Fruit fly (Drosophila melanogaster): ENCODE results near the gene Rdl.

Gene Rdl

DNA sequence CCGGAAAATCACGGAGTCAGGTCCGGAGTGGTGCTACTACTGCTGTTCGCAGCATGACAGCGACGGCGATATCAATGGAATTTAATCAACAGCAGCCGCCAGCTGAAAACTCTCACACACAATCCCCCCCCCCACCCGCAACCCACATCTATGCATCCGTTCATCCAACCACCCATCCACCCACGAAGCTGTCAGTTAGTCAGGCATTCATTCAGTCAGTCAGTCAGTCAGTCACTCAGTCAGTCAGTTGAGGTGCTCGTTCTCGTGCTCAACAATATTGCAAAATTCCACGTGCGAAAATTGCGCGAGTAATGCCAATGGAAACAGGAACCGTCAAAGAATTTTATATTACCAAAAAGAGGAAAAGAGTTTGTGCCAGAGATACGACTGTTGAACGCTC, 66.3 kb downstream of the Rdl start:
- TF ChIP-seq ttk (optimal IDR thresholded peaks at IDR 0.05): no peak
- no peak for TF ChIP-seq Sin3A (optimal IDR thresholded peaks at IDR 0.05)
- TF ChIP-seq h (optimal IDR thresholded peaks at IDR 0.05): no peak
- no peak for TF ChIP-seq psq (optimal IDR thresholded peaks at IDR 0.05)
- no peak for TF ChIP-seq Myc (optimal IDR thresholded peaks at IDR 0.05)
- no peak for TF ChIP-seq insv (optimal IDR thresholded peaks at IDR 0.05)

DNA sequence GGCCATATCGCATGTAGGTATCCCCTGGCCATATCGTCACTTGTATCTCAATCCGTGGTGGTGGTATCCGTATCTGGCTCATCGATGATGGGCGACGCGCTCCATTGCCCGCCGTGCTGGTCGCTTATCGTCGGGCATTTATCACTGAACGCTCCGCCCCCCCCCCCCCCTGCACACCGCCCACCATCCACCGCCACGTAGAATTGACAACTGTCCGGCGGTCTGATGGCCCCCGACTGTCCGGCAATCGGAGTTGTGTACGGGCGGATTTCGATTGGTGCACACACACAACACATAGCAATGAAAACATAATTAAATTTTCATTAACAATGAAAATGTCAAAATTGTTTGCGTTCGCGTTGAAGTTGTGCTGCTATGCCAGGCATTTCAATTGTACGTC, 67.5 kb downstream of the Rdl start:
- TF ChIP-seq Myc (optimal IDR thresholded peaks at IDR 0.05) (no peak), psq (optimal IDR thresholded peaks at IDR 0.05) (no peak), Sin3A (optimal IDR thresholded peaks at IDR 0.05) (no peak), h (optimal IDR thresholded peaks at IDR 0.05) (no peak), ttk (optimal IDR thresholded peaks at IDR 0.05) (no peak), insv (optimal IDR thresholded peaks at IDR 0.05) (no peak)

DNA sequence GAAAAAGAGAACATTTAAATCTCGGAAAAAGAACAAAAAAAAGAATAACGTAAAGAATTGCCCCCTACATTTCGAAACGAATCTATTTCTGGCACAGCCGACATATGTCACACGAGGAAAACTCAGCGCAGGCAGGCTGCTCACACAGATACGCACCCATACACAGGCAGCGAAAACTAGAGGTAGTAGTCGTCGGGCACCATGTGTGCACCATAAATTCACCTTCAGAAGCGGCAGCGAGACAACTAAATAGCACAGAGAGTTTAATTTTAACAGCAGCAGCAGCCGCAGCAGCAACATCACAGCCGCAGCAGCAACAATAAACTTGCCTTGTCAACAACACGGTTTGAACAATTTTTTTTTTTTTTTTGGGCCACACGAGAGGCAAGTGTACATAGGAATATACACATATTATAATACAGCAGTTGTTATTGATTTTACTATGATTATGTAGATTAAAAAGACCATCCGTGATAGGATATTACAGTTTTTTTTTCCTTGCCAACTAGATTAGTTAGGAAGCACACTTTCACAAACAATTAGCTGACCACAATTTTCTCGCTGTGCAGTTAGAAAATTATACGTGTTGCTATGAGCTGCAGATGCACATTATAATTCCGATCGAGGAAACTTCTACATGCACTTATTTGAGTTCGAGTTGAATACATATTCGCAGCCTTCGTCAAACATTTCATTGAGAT, 68.2 kb downstream of the Rdl start:
- TF ChIP-seq ttk (optimal IDR thresholded peaks at IDR 0.05): no peak
- no peak for TF ChIP-seq h (optimal IDR thresholded peaks at IDR 0.05)
- no peak for TF ChIP-seq insv (optimal IDR thresholded peaks at IDR 0.05)
- TF ChIP-seq Myc (optimal IDR thresholded peaks at IDR 0.05): no peak
- no peak for TF ChIP-seq Sin3A (optimal IDR thresholded peaks at IDR 0.05)
- TF ChIP-seq psq (optimal IDR thresholded peaks at IDR 0.05): no peak

DNA sequence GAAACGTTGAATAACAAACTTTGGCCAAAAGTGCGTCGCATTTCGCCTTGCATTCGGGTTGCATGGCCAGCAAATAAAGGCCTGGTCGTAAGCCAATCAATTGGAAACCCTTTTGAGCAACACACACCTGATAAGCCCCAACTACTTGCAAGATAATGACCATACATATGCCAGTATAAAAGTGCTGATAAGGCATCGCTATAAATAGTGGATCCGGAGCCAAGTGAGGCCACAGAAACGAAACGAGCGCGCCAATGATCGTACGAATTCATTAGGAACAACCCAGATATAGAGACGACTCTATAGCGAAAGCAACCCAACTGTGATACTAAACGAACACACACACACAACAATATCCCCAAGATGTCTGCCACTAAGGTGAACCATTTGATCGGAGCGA, 85.3 kb downstream of the Rdl start, which contains the start of gene CG13315:
Gene CG13315, plus strand, starts transcription at position 230 of the 400 bp plus-strand sequence.
- TF ChIP-seq h (optimal IDR thresholded peaks at IDR 0.05): no peak
- TF ChIP-seq Myc (optimal IDR thresholded peaks at IDR 0.05): no peak
- TF ChIP-seq ttk (optimal IDR thresholded peaks at IDR 0.05): no peak
- no peak for TF ChIP-seq Sin3A (optimal IDR thresholded peaks at IDR 0.05)
- TF ChIP-seq psq (optimal IDR thresholded peaks at IDR 0.05): no peak
- TF ChIP-seq insv (optimal IDR thresholded peaks at IDR 0.05): no peak

Measured in Kc167 (cell line).